Fruit fly (Drosophila melanogaster) whole organism, prepupa: ENCODE data around the gene CG14401.

Experiments
- CG11294 ChIP-seq: fragments of 200-800 bp; sonication (Bioruptor generic); IDR thresholded peaks from 2 replicates; pipeline ENCODE4 v1.3.6; 2022; ENCODE audit warnings: missing biosample characterization, missing genetic modification characterization
- CG6808 ChIP-seq: fragments of 200-800 bp; sonication (Bioruptor generic); optimal IDR thresholded peaks from 3 replicates; lab custom pipeline; 2017; ENCODE audit warnings: missing biosample characterization, missing genetic modification characterization, mild to moderate bottlenecking, moderate library complexity, missing genetic modification reagents
- Ets21C ChIP-seq: fragments of 200-800 bp; sonication (Bioruptor generic); optimal IDR thresholded peaks from 3 replicates; lab custom pipeline; 2016; ENCODE audit warnings: missing biosample characterization, missing genetic modification characterization
- Smox ChIP-seq: fragments of 200-800 bp; sonication (Bioruptor generic); optimal IDR thresholded peaks from 3 replicates; lab custom pipeline; 2016; ENCODE audit warnings: missing biosample characterization, missing genetic modification characterization
- Sox102F ChIP-seq: fragments of 200-800 bp; sonication (Bioruptor generic); optimal IDR thresholded peaks from 2 replicates; lab custom pipeline; 2016; ENCODE audit warnings: missing biosample characterization, mild to moderate bottlenecking, missing genetic modification characterization
- dac ChIP-seq: fragments of 200-800 bp; sonication (Bioruptor generic); optimal IDR thresholded peaks from 2 replicates; lab custom pipeline; 2017; ENCODE audit warnings: missing biosample characterization, mild to moderate bottlenecking, missing genetic modification characterization

DNA sequence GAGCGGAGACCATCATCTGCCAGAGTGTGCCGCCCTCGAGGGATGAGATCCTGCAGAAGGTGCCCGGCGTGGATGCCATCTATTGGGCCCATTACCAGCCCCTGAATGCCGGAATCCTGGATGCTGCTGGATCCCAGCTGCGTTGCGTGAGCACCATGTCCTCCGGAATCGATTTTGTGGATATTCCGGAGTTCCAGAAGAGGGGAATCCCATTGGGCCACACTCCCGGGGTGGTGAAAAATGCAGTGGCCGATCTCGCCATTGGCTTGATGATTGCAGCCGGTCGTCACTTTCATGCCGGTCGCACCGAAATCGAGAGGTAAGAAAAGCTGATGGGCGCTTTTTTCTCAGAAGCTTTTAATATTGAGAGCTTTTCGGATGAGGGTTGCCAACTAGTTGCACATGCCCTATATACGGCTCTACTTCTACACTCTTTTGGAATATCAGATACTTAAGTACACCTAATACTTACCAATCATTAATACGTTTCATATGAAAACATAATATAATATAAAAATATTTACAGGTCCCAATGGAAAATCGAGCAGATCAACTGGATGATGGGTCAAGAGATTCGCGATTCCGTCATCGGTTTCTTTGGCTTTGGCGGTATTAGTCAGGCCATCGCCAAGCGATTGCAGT is 39.8 kb upstream of the CG14401 start:
- TF ChIP-seq Ets21C (GFP tag; lab: Kevin White, UChicago) (no peak), CG11294 (GFP tag; lab: Robert Waterston, UW) (no peak), dac (GFP tag; lab: Kevin White, UChicago) (no peak), CG6808 (no peak), Smox (GFP tag; lab: Kevin White, UChicago) (peak; percentile 18), Sox102F (GFP tag; lab: Kevin White, UChicago) (no peak)
